Worm (Caenorhabditis elegans) whole organism, L3 larva: Measurements from ENCODE around the gene cyp-35B2.

Source experiments
- aly-2 ChIP-seq: fragments of 150-350 bp; optimal IDR thresholded peaks from 2 replicates; lab custom pipeline; 2014; ENCODE audit warnings: missing biosample characterization, missing genetic modification characterization
- ama-1 ChIP-seq: fragments of 150-350 bp; optimal IDR thresholded peaks from 2 replicates; lab custom pipeline; 2018
- ceh-28 ChIP-seq: fragments of 150-350 bp; optimal IDR thresholded peaks from 2 replicates; lab custom pipeline; 2014; ENCODE audit warnings: missing biosample characterization, missing genetic modification reagents, missing genetic modification characterization
- elt-2 ChIP-seq: sonication (generic microtip); optimal IDR thresholded peaks from 2 replicates; lab custom pipeline; 2016; ENCODE audit warnings: missing genetic modification reagents, mild to moderate bottlenecking, missing genetic modification characterization, missing compliant biosample characterization
- eor-1 ChIP-seq, 2 experiments: fragments of 150-350 bp; optimal IDR thresholded peaks; 2 replicates each; lab custom pipeline; 2014 to 2018; ENCODE audit warnings: missing biosample characterization in 2 of 2, missing genetic modification characterization in 2 of 2
- fos-1 ChIP-seq: fragments of 150-350 bp; optimal IDR thresholded peaks from 2 replicates; lab custom pipeline; 2014; ENCODE audit warnings: missing biosample characterization, missing genetic modification characterization
- lin-39 ChIP-seq: fragments of 150-350 bp; optimal IDR thresholded peaks from 2 replicates; lab custom pipeline; 2018; ENCODE audit warnings: missing biosample characterization, missing genetic modification reagents, missing genetic modification characterization
- lsy-12 ChIP-seq: sonication (generic microtip); optimal IDR thresholded peaks from 2 replicates; lab custom pipeline; 2016; ENCODE audit warnings: mild to moderate bottlenecking, missing genetic modification characterization, missing compliant biosample characterization
- mml-1 ChIP-seq: fragments of 150-350 bp; sonication (generic microtip); optimal IDR thresholded peaks from 3 replicates; lab custom pipeline; 2014; ENCODE audit warnings: missing biosample characterization, missing genetic modification characterization
- nhr-237 ChIP-seq: fragments of 150-350 bp; optimal IDR thresholded peaks from 2 replicates; lab custom pipeline; 2014; ENCODE audit warnings: missing biosample characterization, missing genetic modification characterization
- nhr-28 ChIP-seq: fragments of 150-350 bp; optimal IDR thresholded peaks from 2 replicates; lab custom pipeline; 2014; ENCODE audit warnings: missing biosample characterization, missing genetic modification characterization
- nhr-77 ChIP-seq: fragments of 150-350 bp; optimal IDR thresholded peaks from 2 replicates; lab custom pipeline; 2014; ENCODE audit warnings: missing biosample characterization, missing genetic modification characterization
- snpc-4 ChIP-seq: fragments of 150-350 bp; optimal IDR thresholded peaks from 2 replicates; lab custom pipeline; 2014; ENCODE audit warnings: missing biosample characterization, missing genetic modification characterization

DNA sequence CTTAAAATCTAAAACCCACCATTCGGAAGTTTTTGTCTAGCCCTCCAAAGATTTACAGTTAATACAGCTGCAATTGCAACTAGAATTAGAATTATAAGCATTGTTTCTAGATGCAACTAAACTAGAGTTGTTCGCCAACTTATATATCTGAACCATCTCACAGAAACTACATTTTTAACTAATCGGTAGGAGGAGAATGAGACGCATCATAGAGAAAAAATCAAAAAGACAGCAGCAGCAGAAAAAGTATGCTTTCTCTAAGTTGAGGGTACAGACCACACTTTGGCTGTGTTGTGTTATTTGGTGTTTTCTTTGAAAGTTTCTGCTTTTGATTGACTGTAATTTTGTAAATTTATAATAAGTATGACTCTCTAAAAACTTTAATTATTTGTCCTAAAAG lies 21.8 kb downstream of the cyp-35B2 start, which contains the start of gene cyp-34A7:
- no peak for TF ChIP-seq nhr-77 (tag; lab: Kevin White, UChicago)
- no peak for TF ChIP-seq mml-1
- no peak for TF ChIP-seq fos-1 (tag; lab: Kevin White, UChicago)
- TF ChIP-seq ceh-28: no peak
- TF ChIP-seq nhr-237 (tag; lab: Kevin White, UChicago): no peak
- TF ChIP-seq lin-39 (tag; lab: Kevin White, UChicago): no peak
- TF ChIP-seq ama-1 (lab: Kevin White, UChicago): no peak
- no peak for TF ChIP-seq elt-2 (tag; lab: Kevin White, UChicago)
- no peak for TF ChIP-seq snpc-4 (tag; lab: Kevin White, UChicago)
- no peak for TF ChIP-seq lsy-12 (tag; lab: Kevin White, UChicago)
- TF ChIP-seq nhr-28 (tag; lab: Kevin White, UChicago): no peak
- TF ChIP-seq eor-1 (tag; optimal IDR thresholded peaks at IDR 0.05; lab: Kevin White, UChicago): no peak
- no peak for TF ChIP-seq aly-2 (tag; lab: Kevin White, UChicago)
